Worm (Caenorhabditis elegans): Measurements from ENCODE around the gene npr-12.

Gene npr-12

DNA sequence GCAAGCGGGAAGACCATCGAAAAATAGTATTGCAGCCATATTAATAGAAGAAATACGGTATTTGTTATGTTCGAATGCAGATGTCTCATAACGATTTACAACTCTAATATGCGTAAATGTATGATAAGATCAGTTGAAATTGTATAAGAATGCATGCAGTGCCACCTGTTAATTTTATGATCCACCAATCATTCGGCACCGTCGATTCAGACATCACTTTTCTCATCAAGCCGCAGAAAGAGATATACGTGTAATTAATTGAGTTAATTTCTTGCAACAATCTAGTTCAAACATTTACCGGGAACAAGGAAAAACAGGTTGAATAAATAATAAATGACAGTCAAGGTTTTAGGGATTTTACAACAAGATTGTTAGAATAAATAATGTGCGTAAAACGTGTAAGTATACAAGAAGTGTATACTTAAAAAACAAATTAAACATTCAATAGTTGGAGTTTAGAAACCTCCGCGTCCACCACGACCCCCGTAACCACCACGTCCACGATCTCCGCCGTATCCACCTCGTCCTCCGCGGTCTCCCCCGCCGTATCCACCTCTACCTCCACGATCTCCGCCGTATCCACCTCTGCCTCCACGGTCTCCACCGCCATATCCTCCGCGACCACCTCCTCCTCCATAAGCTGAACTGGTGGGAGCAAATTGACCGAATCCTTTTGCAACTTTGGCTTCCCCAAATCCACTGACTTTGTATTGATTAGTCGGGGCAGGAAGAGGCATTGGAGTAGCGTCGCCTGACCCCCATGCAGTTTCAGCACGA is 36.9 kb upstream of the npr-12 start:
- TF ChIP-seq unc-62 (GFP tag; optimal IDR thresholded peaks at IDR 0.05 in 1 of 2) (peak in 1 of 2 experiments; percentile 7), unc-62 (tag; optimal IDR thresholded peaks at IDR 0.05) (no peak), set-16 (GFP tag; IDR thresholded peaks at IDR 0.05) (peak; percentile 91; the same call in 1 of the 2 replicates), Y48G9A.11 (GFP tag; IDR thresholded peaks at IDR 0.05) (peak; percentile 55; the same call in 1 of the 2 replicates), daf-19 (GFP tag; conservative IDR thresholded peaks at IDR 0.05) (no peak), arid-1 (GFP tag; conservative IDR thresholded peaks at IDR 0.05) (peak; percentile 56; the same call in 1 of the 2 replicates), F26F4.8 (GFP tag; conservative IDR thresholded peaks at IDR 0.05) (0 out of 2 replicates have a peak, but pooled peaks have one; percentile 16), ama-1 (optimal IDR thresholded peaks at IDR 0.05) (no peak), ctbp-1 (GFP tag; IDR thresholded peaks at IDR 0.05) (0 out of 2 replicates have a peak, but pooled peaks have one; percentile 13), F49E8.2 (tag; optimal IDR thresholded peaks at IDR 0.05; ENCODE audit: borderline replicate concordance) (peak; percentile 50), daf-12 (tag; optimal IDR thresholded peaks at IDR 0.05) (no peak), nhr-6 (tag; optimal IDR thresholded peaks at IDR 0.05) (no peak), snpc-1.2 (GFP tag; IDR thresholded peaks at IDR 0.05) (peak; percentile 93), F44E2.7 (GFP tag; IDR thresholded peaks at IDR 0.05) (no peak), R02D3.7 (tag; optimal IDR thresholded peaks at IDR 0.05) (no peak), D1046.2 (GFP tag; IDR thresholded peaks at IDR 0.05) (peak; percentile 38; the same call in 1 of the 2 replicates)

DNA sequence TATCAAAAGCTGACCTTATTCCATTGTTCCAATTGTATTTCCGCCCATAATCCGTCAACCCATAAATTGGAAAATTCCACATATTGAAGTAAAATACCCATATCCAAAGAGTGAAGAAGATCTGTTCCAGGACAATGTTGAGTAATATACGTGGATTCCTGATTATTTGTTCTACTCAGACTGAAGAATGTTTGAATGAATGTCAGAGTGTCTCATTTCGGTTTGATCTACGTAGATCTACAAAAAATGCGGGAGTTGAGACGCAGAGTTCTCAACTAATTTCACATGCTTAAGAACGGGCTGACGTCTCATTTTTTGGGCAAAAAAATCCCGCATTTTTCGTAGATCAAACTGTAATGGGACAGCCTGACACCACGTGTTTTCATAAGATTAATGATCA is 35.0 kb upstream of the npr-12 start, which contains the start of gene nhr-249:
TSS of gene nhr-249 (minus strand) at position 101 of the 400 bp plus-strand sequence.
- TF ChIP-seq F49E8.2 (tag; optimal IDR thresholded peaks at IDR 0.05; ENCODE audit: borderline replicate concordance) (no peak), aly-2 (tag; optimal IDR thresholded peaks at IDR 0.05) (no peak), saeg-2 (GFP tag; IDR thresholded peaks at IDR 0.05) (no peak)

ce11 chrIV:6971213-6971612 is 33.8 kb upstream of the npr-12 start, which contains the start of gene ZK381.62:
TSS of gene ZK381.62 (minus strand) at chrIV:6971313.
- TF ChIP-seq ama-1 (optimal IDR thresholded peaks at IDR 0.05) (no peak), nhr-77 (tag; optimal IDR thresholded peaks at IDR 0.05) (no peak), aha-1 (tag) (peak; percentile 33), lin-38 (GFP tag; IDR thresholded peaks at IDR 0.05) (no peak)

DNA sequence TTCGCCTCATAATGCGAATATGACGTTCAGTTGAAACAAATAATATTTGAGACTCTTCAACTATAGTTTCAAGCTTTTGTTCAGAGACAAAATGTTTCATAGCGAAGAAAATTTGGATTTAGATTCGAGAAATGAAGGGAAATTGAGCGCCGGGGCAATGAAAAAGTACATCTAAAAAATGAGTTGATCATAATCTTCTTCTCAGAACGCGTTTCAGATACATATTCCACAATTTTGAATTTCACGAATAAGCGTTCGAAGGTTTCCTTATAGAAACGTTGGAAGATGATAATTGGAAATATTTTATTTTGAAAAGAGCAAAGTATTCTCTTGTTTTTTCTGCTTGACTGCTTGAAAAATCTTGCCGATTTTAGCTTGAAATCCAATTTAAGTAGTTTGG is 32.8 kb upstream of the npr-12 start, which contains the start of gene ZK381.8:
TSS of gene ZK381.8 (minus strand) at position 101 of the 400 bp plus-strand sequence.
- no peak for TF ChIP-seq nhr-102 (tag; optimal IDR thresholded peaks at IDR 0.05)
- TF ChIP-seq lin-1 (GFP tag; IDR thresholded peaks at IDR 0.05) = no peak
- TF ChIP-seq mxl-3 (GFP tag; optimal IDR thresholded peaks at IDR 0.05) = no peak

ce11 chrIV:6965192-6965591 is 27.7 kb upstream of the npr-12 start, which contains the start of gene ZK381.2:
TSS of gene ZK381.2 (plus strand) at chrIV:6965492.
- TF ChIP-seq saeg-2 (GFP tag; IDR thresholded peaks at IDR 0.05) (no peak), ceh-32 (tag; optimal IDR thresholded peaks at IDR 0.05; ENCODE audit: poor library complexity) (no peak), ZK337.2 (GFP tag; IDR thresholded peaks at IDR 0.05) (no peak), unc-39 (tag; optimal IDR thresholded peaks at IDR 0.05) (no peak), nhr-11 (tag; optimal IDR thresholded peaks at IDR 0.05) (no peak), mes-2 (tag; optimal IDR thresholded peaks at IDR 0.05; ENCODE audit: poor library complexity, severe bottlenecking) (no peak), nhr-41 (GFP tag; IDR thresholded peaks at IDR 0.05) (no peak), D1046.2 (GFP tag; IDR thresholded peaks at IDR 0.05) (no peak), ZK546.5 (tag; optimal IDR thresholded peaks at IDR 0.05) (no peak), madf-9 (GFP tag; conservative IDR thresholded peaks at IDR 0.05) (no peak), nhr-42 (GFP tag; IDR thresholded peaks at IDR 0.05) (no peak), F26F4.8 (GFP tag; conservative IDR thresholded peaks at IDR 0.05) (no peak), snpc-4 (tag; optimal IDR thresholded peaks at IDR 0.05) (no peak), unc-62 (GFP tag; optimal IDR thresholded peaks at IDR 0.05 in 1 of 2) (no peak), unc-62 (tag; optimal IDR thresholded peaks at IDR 0.05) (no peak)
